Worm (Caenorhabditis elegans) whole organism, L2 larva: ENCODE data around the gene hlb-1.

Experiments used
- ceh-16 ChIP-seq: fragments of 150-350 bp; optimal IDR thresholded peaks from 2 replicates; lab custom pipeline; 2014; ENCODE audit warnings: missing biosample characterization, missing genetic modification characterization
- nhr-10 ChIP-seq: sonication (generic microtip); optimal IDR thresholded peaks from 2 replicates; lab custom pipeline; 2017; ENCODE audit warnings: missing biosample characterization, missing genetic modification characterization
- peb-1 ChIP-seq: fragments of 150-350 bp; optimal IDR thresholded peaks from 2 replicates; lab custom pipeline; 2014; ENCODE audit warnings: missing biosample characterization, missing genetic modification characterization
- snpc-4 ChIP-seq: fragments of 150-350 bp; optimal IDR thresholded peaks from 2 replicates; lab custom pipeline; 2014; ENCODE audit warnings: missing biosample characterization, missing genetic modification characterization
- unc-62 ChIP-seq: fragments of 150-350 bp; optimal IDR thresholded peaks from 2 replicates; lab custom pipeline; 2014; ENCODE audit warnings: missing biosample characterization, missing genetic modification reagents, missing genetic modification characterization

DNA sequence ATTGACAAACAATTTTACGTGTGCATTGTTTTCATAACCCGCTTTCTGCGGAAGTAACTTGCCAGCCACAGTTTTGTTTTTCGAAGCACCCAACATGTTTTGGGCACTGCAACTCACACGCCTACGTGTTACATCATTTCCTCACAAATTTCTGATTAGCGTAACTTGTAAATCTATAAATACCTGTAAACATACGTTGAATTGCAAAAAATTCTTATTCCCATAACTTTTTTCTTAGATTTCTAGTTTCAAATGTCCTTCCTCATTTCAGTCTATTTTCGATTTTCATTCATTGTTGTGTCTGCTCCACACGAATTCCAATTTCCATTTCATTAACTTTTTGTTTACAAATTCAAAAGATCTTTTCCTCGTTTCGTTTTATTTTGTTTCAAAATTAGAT is 42.2 kb downstream of the hlb-1 start:
- TF ChIP-seq nhr-10 (tag; lab: Kevin White, UChicago), result no peak
- TF ChIP-seq peb-1 (tag; lab: Kevin White, UChicago), result no peak
- no peak for TF ChIP-seq snpc-4 (tag; lab: Kevin White, UChicago)
- no peak for TF ChIP-seq unc-62 (GFP tag; lab: Kevin White, UChicago)
- no peak for TF ChIP-seq ceh-16 (tag; lab: Kevin White, UChicago)
